Fruit fly (Drosophila melanogaster) whole organism, adult: ENCODE data around the gene CG18301.

Experiments
- CG11617 ChIP-seq: fragments of 200-800 bp; sonication (Bioruptor generic); optimal IDR thresholded peaks from 2 replicates; lab custom pipeline; 2017; ENCODE audit warnings: mild to moderate bottlenecking, missing biosample characterization, missing genetic modification reagents, missing genetic modification characterization
- CG12768 ChIP-seq: fragments of 200-800 bp; sonication (Bioruptor generic); optimal IDR thresholded peaks from 2 replicates; lab custom pipeline; 2017; ENCODE audit warnings: missing biosample characterization, missing genetic modification characterization, mild to moderate bottlenecking, moderate library complexity, missing genetic modification reagents
- CG1620 ChIP-seq: fragments of 200-800 bp; sonication (Bioruptor generic); optimal IDR thresholded peaks from 2 replicates; lab custom pipeline; 2016; ENCODE audit warnings: missing biosample characterization, missing genetic modification characterization
- CG33017 ChIP-seq: fragments of 200-800 bp; sonication (Bioruptor generic); optimal IDR thresholded peaks from 2 replicates; lab custom pipeline; 2018; ENCODE audit warnings: missing biosample characterization, mild to moderate bottlenecking, missing genetic modification characterization, moderate library complexity
- CG5204 ChIP-seq: fragments of 200-800 bp; sonication (Bioruptor generic); optimal IDR thresholded peaks from 2 replicates; lab custom pipeline; 2016; ENCODE audit warnings: missing biosample characterization, missing genetic modification characterization
- CG7101 ChIP-seq: fragments of 200-800 bp; sonication (Bioruptor generic); optimal IDR thresholded peaks from 2 replicates; lab custom pipeline; 2018; ENCODE audit warnings: missing biosample characterization, mild to moderate bottlenecking, missing genetic modification characterization, moderate library complexity
- Crg-1 ChIP-seq: fragments of 200-800 bp; sonication (Bioruptor generic); optimal IDR thresholded peaks from 2 replicates; lab custom pipeline; 2016; ENCODE audit warnings: missing biosample characterization, missing genetic modification characterization
- Hr96 ChIP-seq: fragments of 200-800 bp; sonication (Bioruptor generic); optimal IDR thresholded peaks from 2 replicates; lab custom pipeline; 2016; ENCODE audit warnings: missing biosample characterization, missing genetic modification characterization
- Mnt ChIP-seq: fragments of 200-800 bp; sonication (Bioruptor generic); optimal IDR thresholded peaks from 2 replicates; lab custom pipeline; 2016; ENCODE audit warnings: missing biosample characterization, mild to moderate bottlenecking, missing genetic modification characterization
- ovo ChIP-seq: fragments of 200-800 bp; sonication (Bioruptor generic); optimal IDR thresholded peaks from 2 replicates; lab custom pipeline; 2016; ENCODE audit warnings: missing biosample characterization, missing genetic modification characterization
- toe ChIP-seq: fragments of 200-800 bp; sonication (Bioruptor generic); optimal IDR thresholded peaks from 2 replicates; lab custom pipeline; 2016; ENCODE audit warnings: missing biosample characterization, missing genetic modification characterization

DNA sequence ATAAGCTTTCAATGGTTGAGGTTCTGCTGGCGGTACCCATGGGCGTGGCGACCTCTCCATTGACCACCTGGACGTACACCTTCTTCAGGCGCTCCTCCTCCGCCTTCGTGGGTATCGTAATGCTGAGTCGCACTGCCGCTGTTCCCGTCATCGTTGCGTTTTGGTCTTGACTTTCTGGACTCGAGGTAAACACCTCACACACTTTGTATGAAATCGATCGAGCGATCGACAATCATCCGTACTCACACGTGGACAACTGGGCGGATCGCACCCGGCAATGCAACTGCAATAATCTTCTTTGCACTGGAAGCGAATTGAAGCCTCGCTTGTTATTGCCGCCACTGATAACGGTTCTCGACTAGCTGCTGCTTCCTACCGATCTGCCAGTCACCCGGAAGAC, 21.5 kb upstream of the CG18301 start, which contains the start of gene CG7384:
- TF ChIP-seq CG33017 (tag; lab: Kevin White, UChicago) (no peak), ovo (GFP tag; lab: Kevin White, UChicago) (peak; percentile 38), toe (GFP tag; lab: Kevin White, UChicago) (no peak), CG1620 (GFP tag; lab: Kevin White, UChicago) (no peak), Mnt (peak; percentile 85), Crg-1 (GFP tag; lab: Kevin White, UChicago) (no peak), CG11617 (GFP tag; lab: Kevin White, UChicago) (no peak), CG5204 (GFP tag; lab: Kevin White, UChicago) (no peak), CG12768 (GFP tag; lab: Kevin White, UChicago) (no peak), CG7101 (tag; lab: Kevin White, UChicago) (no peak), Hr96 (GFP tag; lab: Kevin White, UChicago) (no peak)
